In genomic region chr2L:1070941-1071340, dm6 we compare ENCODE assay signal across 3 fruit fly cellular contexts.
TF ChIP-seq lines count a peak whose summit lies in the region.

No protein-coding gene starts in this region.

TF ChIP-seq in whole organism, embryonic, 481 proteins besides CTCF, POLR2A, EP300 and RAD21 (continued from another document and continues in another):
- TF ChIP-seq CG12155 (GFP tag; optimal IDR thresholded peaks at IDR 0.05; lab: Kevin White, UChicago): peak; percentile 26
- peak; percentile 10 for TF ChIP-seq CG7786 (GFP tag; optimal IDR thresholded peaks at IDR 0.05; lab: Kevin White, UChicago)
- peak; percentile 11 for TF ChIP-seq PHDP (tag; optimal IDR thresholded peaks at IDR 0.05; lab: Kevin White, UChicago)
- peak; percentile 72; the same call in 1 of the 3 replicates for TF ChIP-seq CG11456 (GFP tag; IDR thresholded peaks at IDR 0.05; lab: Robert Waterston, UW)
- peak; percentile 49 for TF ChIP-seq CG10366 (GFP tag; IDR thresholded peaks at IDR 0.05; lab: Robert Waterston, UW)
- TF ChIP-seq pnt (GFP tag; optimal IDR thresholded peaks at IDR 0.05; lab: Kevin White, UChicago): peak; percentile 17
- peak; percentile 41 for TF ChIP-seq CG8281 (tag; optimal IDR thresholded peaks at IDR 0.05; lab: Kevin White, UChicago)
- TF ChIP-seq chm (GFP tag; IDR thresholded peaks at IDR 0.05; lab: Robert Waterston, UW): peak; percentile 49; the same call in 1 of the 2 replicates
- peak; percentile 11 for TF ChIP-seq Xbp1 (GFP tag; optimal IDR thresholded peaks at IDR 0.05; lab: Kevin White, UChicago)
- TF ChIP-seq CG15269 (tag; optimal IDR thresholded peaks at IDR 0.05; lab: Kevin White, UChicago): no peak
- peak; percentile 12; the same call in 1 of the 3 replicates for TF ChIP-seq ken (GFP tag; IDR thresholded peaks at IDR 0.05; lab: Robert Waterston, UW)
- no peak for TF ChIP-seq CG16779 (GFP tag; IDR thresholded peaks at IDR 0.05; lab: Robert Waterston, UW)
- no peak for TF ChIP-seq D (optimal IDR thresholded peaks at IDR 0.05; lab: Kevin White, UChicago)
- peak; percentile 6 for TF ChIP-seq D (GFP tag; optimal IDR thresholded peaks at IDR 0.05; lab: Kevin White, UChicago)
- TF ChIP-seq pfk (GFP tag; optimal IDR thresholded peaks at IDR 0.05; lab: Kevin White, UChicago): no peak
- 0 out of 2 replicates have a peak, but pooled peaks have one; percentile 30 for TF ChIP-seq rib (GFP tag; IDR thresholded peaks at IDR 0.05; lab: Robert Waterston, UW)
- TF ChIP-seq CG43689 (GFP tag; IDR thresholded peaks at IDR 0.05; lab: Robert Waterston, UW): 0 out of 2 replicates have a peak, but pooled peaks have one; percentile 9
- TF ChIP-seq bsh (GFP tag; optimal IDR thresholded peaks at IDR 0.05; lab: Kevin White, UChicago): peak in 1 of 2 experiments; percentile 54
- peak; percentile 67 for TF ChIP-seq slbo (GFP tag; IDR thresholded peaks at IDR 0.05; lab: Robert Waterston, UW)
- 0 out of 2 replicates have a peak, but pooled peaks have one; percentile 15 for TF ChIP-seq E2f1 (GFP tag; IDR thresholded peaks at IDR 0.05; lab: Robert Waterston, UW)
- TF ChIP-seq CG17328 (GFP tag; IDR thresholded peaks at IDR 0.05; lab: Robert Waterston, UW): 0 out of 2 replicates have a peak, but pooled peaks have one; percentile 18
- TF ChIP-seq CG7839 (tag; optimal IDR thresholded peaks at IDR 0.05; lab: Kevin White, UChicago): peak; percentile 34
- TF ChIP-seq CHES-1-like (GFP tag; optimal IDR thresholded peaks at IDR 0.05; lab: Kevin White, UChicago): peak; percentile 2
- TF ChIP-seq Aef1 (GFP tag; IDR thresholded peaks at IDR 0.05; lab: Robert Waterston, UW): 0 out of 3 replicates have a peak, but pooled peaks have one; percentile 24
- no peak for TF ChIP-seq CG34224 (GFP tag; IDR thresholded peaks at IDR 0.05; lab: Robert Waterston, UW; ENCODE audit: partially characterized antibody)
- TF ChIP-seq Rfx (GFP tag; IDR thresholded peaks at IDR 0.05; lab: Robert Waterston, UW): peak; percentile 68
- no peak for TF ChIP-seq emc (GFP tag; optimal IDR thresholded peaks at IDR 0.05; lab: Kevin White, UChicago)
- peak; percentile 48 for TF ChIP-seq Hmr (GFP tag; optimal IDR thresholded peaks at IDR 0.05; lab: Kevin White, UChicago)
- peak; percentile 4 for TF ChIP-seq Oli (tag; optimal IDR thresholded peaks at IDR 0.05; lab: Kevin White, UChicago)
- no peak for TF ChIP-seq CG14860 (GFP tag; IDR thresholded peaks at IDR 0.05; lab: Robert Waterston, UW; ENCODE audit: partially characterized antibody)
- 0 out of 3 replicates have a peak, but pooled peaks have one; percentile 20 for TF ChIP-seq CG7357 (GFP tag; IDR thresholded peaks at IDR 0.05; lab: Robert Waterston, UW)
- peak; percentile 41; the same call in 1 of the 2 replicates for TF ChIP-seq lmd (GFP tag; IDR thresholded peaks at IDR 0.05; lab: Robert Waterston, UW)
- TF ChIP-seq H2.0 (GFP tag; IDR thresholded peaks at IDR 0.05; lab: Robert Waterston, UW): peak; percentile 52; the same call in 1 of the 2 replicates
- peak; percentile 10 for TF ChIP-seq CG15601 (tag; optimal IDR thresholded peaks at IDR 0.05; lab: Kevin White, UChicago)
- peak; percentile 29 for TF ChIP-seq tin (GFP tag; optimal IDR thresholded peaks at IDR 0.05; lab: Kevin White, UChicago)
- no peak for TF ChIP-seq slou (GFP tag; optimal IDR thresholded peaks at IDR 0.05; lab: Kevin White, UChicago)
- TF ChIP-seq CG10543 (GFP tag; optimal IDR thresholded peaks at IDR 0.05; lab: Kevin White, UChicago): peak; percentile 4
- 0 out of 2 replicates have a peak, but pooled peaks have one; percentile 12 for TF ChIP-seq ham (GFP tag; IDR thresholded peaks at IDR 0.05; lab: Robert Waterston, UW)
- TF ChIP-seq Antp (GFP tag; optimal IDR thresholded peaks at IDR 0.05; lab: Kevin White, UChicago): peak; percentile 67
- TF ChIP-seq Ada2b (GFP tag; IDR thresholded peaks at IDR 0.05; lab: Robert Waterston, UW): 0 out of 2 replicates have a peak, but pooled peaks have one; percentile 23

TF ChIP-seq in whole organism, prepupa, 60 proteins besides CTCF, POLR2A, EP300 and RAD21 (continued from another document):
- TF ChIP-seq ss (GFP tag; optimal IDR thresholded peaks at IDR 0.05; lab: Kevin White, UChicago) (no peak), CG11902 (GFP tag; optimal IDR thresholded peaks at IDR 0.05; lab: Kevin White, UChicago) (no peak), Smox (GFP tag; optimal IDR thresholded peaks at IDR 0.05; lab: Kevin White, UChicago) (peak; percentile 26), Ets21C (GFP tag; optimal IDR thresholded peaks at IDR 0.05; lab: Kevin White, UChicago) (peak; percentile 24), Ets96B (tag; optimal IDR thresholded peaks at IDR 0.05; lab: Kevin White, UChicago) (peak; percentile 39), CG9139 (GFP tag; optimal IDR thresholded peaks at IDR 0.05; lab: Kevin White, UChicago) (no peak), CG16779 (tag; optimal IDR thresholded peaks at IDR 0.05; lab: Kevin White, UChicago) (no peak), CG31627 (GFP tag; optimal IDR thresholded peaks at IDR 0.05; lab: Kevin White, UChicago) (peak; percentile 46), CG11762 (GFP tag; optimal IDR thresholded peaks at IDR 0.05; lab: Kevin White, UChicago; ENCODE audit: insufficient read depth) (peak; percentile 7), CG6808 (GFP tag; optimal IDR thresholded peaks at IDR 0.05; lab: Kevin White, UChicago) (peak; percentile 2), vri (GFP tag; optimal IDR thresholded peaks at IDR 0.05; lab: Kevin White, UChicago) (peak; percentile 11), dac (GFP tag; optimal IDR thresholded peaks at IDR 0.05; lab: Kevin White, UChicago) (no peak), CG32006 (GFP tag; optimal IDR thresholded peaks at IDR 0.05; lab: Kevin White, UChicago) (peak; percentile 14), achi (GFP tag; optimal IDR thresholded peaks at IDR 0.05; lab: Kevin White, UChicago) (peak; percentile 38), fkh (GFP tag; optimal IDR thresholded peaks at IDR 0.05; lab: Kevin White, UChicago) (no peak), Eip93F (GFP tag; optimal IDR thresholded peaks at IDR 0.05; lab: Kevin White, UChicago) (no peak), acj6 (GFP tag; optimal IDR thresholded peaks at IDR 0.05; lab: Kevin White, UChicago) (peak; percentile 36), CG8319 (GFP tag; optimal IDR thresholded peaks at IDR 0.05; lab: Kevin White, UChicago) (no peak), Met (GFP tag; optimal IDR thresholded peaks at IDR 0.05; lab: Kevin White, UChicago) (peak; percentile 40), CG6163 (GFP tag; IDR thresholded peaks at IDR 0.05; lab: Robert Waterston, UW) (no peak), CG4318 (GFP tag; optimal IDR thresholded peaks at IDR 0.05; lab: Kevin White, UChicago) (no peak), Hr4 (GFP tag; optimal IDR thresholded peaks at IDR 0.05; lab: Kevin White, UChicago) (no peak), CG34406 (GFP tag; optimal IDR thresholded peaks at IDR 0.05; lab: Kevin White, UChicago) (no peak), topi (GFP tag; optimal IDR thresholded peaks at IDR 0.05; lab: Kevin White, UChicago) (no peak), svp (GFP tag; lab: Kevin White, UChicago) (peak; percentile 71), CG3919 (GFP tag; optimal IDR thresholded peaks at IDR 0.05; lab: Kevin White, UChicago) (peak; percentile 51), OdsH (GFP tag; optimal IDR thresholded peaks at IDR 0.05; lab: Kevin White, UChicago) (peak; percentile 25), CG8119 (GFP tag; IDR thresholded peaks at IDR 0.05; lab: Robert Waterston, UW) (no peak), CG11294 (GFP tag; IDR thresholded peaks at IDR 0.05; lab: Robert Waterston, UW) (no peak), Eip78C (GFP tag; lab: Kevin White, UChicago) (peak; percentile 73), salr (GFP tag; optimal IDR thresholded peaks at IDR 0.05; lab: Kevin White, UChicago) (no peak), CG10669 (GFP tag; optimal IDR thresholded peaks at IDR 0.05; lab: Kevin White, UChicago) (no peak), CG6854 (GFP tag; optimal IDR thresholded peaks at IDR 0.05; lab: Kevin White, UChicago) (no peak), CG6276 (GFP tag; optimal IDR thresholded peaks at IDR 0.05; lab: Kevin White, UChicago) (peak; percentile 7), CG10631 (GFP tag; optimal IDR thresholded peaks at IDR 0.05; lab: Kevin White, UChicago) (peak; percentile 35)
TF ChIP-seq in whole organism, prepupa: peak in this region for 26.

TF ChIP-seq in whole organism, wandering third instar larva, 38 proteins besides CTCF, POLR2A, EP300 and RAD21 (continued from another document):
- no peak for TF ChIP-seq Mio (GFP tag; optimal IDR thresholded peaks at IDR 0.05; lab: Kevin White, UChicago)
